Worm (Caenorhabditis elegans): ENCODE measurements around the gene T25F10.3.

Gene T25F10.3

DNA sequence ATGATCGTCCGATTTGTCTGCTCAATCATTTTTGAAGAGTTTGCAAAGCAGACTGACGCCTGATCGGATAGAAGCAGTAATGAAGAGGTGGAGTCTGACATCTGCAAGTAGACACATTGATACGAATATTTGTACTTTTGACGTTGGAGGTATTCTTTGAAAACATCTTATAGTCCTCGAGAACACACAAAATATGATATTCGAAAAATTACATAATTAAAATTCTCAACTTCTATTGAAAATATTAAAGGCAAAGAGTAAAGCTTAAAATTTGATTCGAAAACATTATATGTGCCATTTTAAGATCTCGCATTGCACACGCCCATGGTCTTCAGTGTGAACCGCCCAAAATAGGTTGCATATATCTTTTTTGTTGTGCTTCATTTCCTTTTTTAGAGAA lies 22.5 kb upstream of the T25F10.3 start, which contains the start of gene ZC487.2:
ZC487.2 (minus strand) TSS at position 101 of the 400 bp plus-strand sequence.
- TF ChIP-seq nhr-120 (GFP tag; IDR thresholded peaks at IDR 0.05): no peak
- TF ChIP-seq rcor-1 (GFP tag; IDR thresholded peaks at IDR 0.05): no peak
- TF ChIP-seq Y95B8A.8 (GFP tag; IDR thresholded peaks at IDR 0.05): no peak
- TF ChIP-seq ztf-18 (tag; optimal IDR thresholded peaks at IDR 0.05): no peak
- TF ChIP-seq sptf-2 (GFP tag; optimal IDR thresholded peaks at IDR 0.05): no peak
- TF ChIP-seq ceh-91 (GFP tag; IDR thresholded peaks at IDR 0.05): no peak
- no peak for TF ChIP-seq snpc-1.1 (tag; optimal IDR thresholded peaks at IDR 0.05; ENCODE audit: insufficient read depth)
- TF ChIP-seq F33H1.4 (GFP tag; IDR thresholded peaks at IDR 0.05): no peak
- no peak for TF ChIP-seq hlh-12 (tag; optimal IDR thresholded peaks at IDR 0.05)
- TF ChIP-seq ztf-25 (GFP tag; IDR thresholded peaks at IDR 0.05): no peak
- no peak for TF ChIP-seq repo-1 (tag; optimal IDR thresholded peaks at IDR 0.05)
- no peak for TF ChIP-seq madf-6 (GFP tag; IDR thresholded peaks at IDR 0.05)
- no peak for TF ChIP-seq ceh-79 (tag; optimal IDR thresholded peaks at IDR 0.05)
- TF ChIP-seq B0019.2 (GFP tag; conservative IDR thresholded peaks at IDR 0.05): no peak
- TF ChIP-seq lag-1 (GFP tag; IDR thresholded peaks at IDR 0.05): no peak
- no peak for TF ChIP-seq F23B12.7 (tag; optimal IDR thresholded peaks at IDR 0.05; ENCODE audit: insufficient read depth)

- TF ChIP-seq madf-3 (GFP tag; IDR thresholded peaks at IDR 0.05): no peak
- TF ChIP-seq lin-26 (GFP tag; IDR thresholded peaks at IDR 0.05): no peak
- no peak for TF ChIP-seq attf-6 (GFP tag; IDR thresholded peaks at IDR 0.05)
- no peak for TF ChIP-seq Y53G8AR.9 (GFP tag; conservative IDR thresholded peaks at IDR 0.05)
- TF ChIP-seq hlh-26 (GFP tag; conservative IDR thresholded peaks at IDR 0.05): no peak
- TF ChIP-seq F49E8.2 (tag; optimal IDR thresholded peaks at IDR 0.05; ENCODE audit: insufficient read depth): no peak
- TF ChIP-seq tbp1 (GFP tag; optimal IDR thresholded peaks at IDR 0.05): no peak
- TF ChIP-seq sdz-38 (tag; optimal IDR thresholded peaks at IDR 0.05): no peak
Observed at ce11 chrV:6726279-6726678, 18.6 kb upstream of the T25F10.3 start.

- TF ChIP-seq F10E7.11 (tag; optimal IDR thresholded peaks at IDR 0.05) (no peak), nhr-90 (tag; optimal IDR thresholded peaks at IDR 0.05) (no peak), zfh-2 (GFP tag; conservative IDR thresholded peaks at IDR 0.05) (no peak), F52B5.7 (tag; optimal IDR thresholded peaks at IDR 0.05) (no peak), ztf-6 (GFP tag; IDR thresholded peaks at IDR 0.05) (no peak), bed-1 (GFP tag; IDR thresholded peaks at IDR 0.05) (no peak), Y67H2A.10 (GFP tag; conservative IDR thresholded peaks at IDR 0.05) (no peak)
Observed at ce11 chrV:6727222-6727621, 17.7 kb upstream of the T25F10.3 start, which contains the start of gene ZC487.1. ZC487.1 (plus strand) TSS chrV:6727522.

- no peak for TF ChIP-seq athp-1 (tag; optimal IDR thresholded peaks at IDR 0.05)
- TF ChIP-seq K11D2.4 (GFP tag; IDR thresholded peaks at IDR 0.05): no peak
- no peak for TF ChIP-seq cebp-1 (GFP tag; IDR thresholded peaks at IDR 0.05)
- no peak for TF ChIP-seq cebp-1 (tag; optimal IDR thresholded peaks at IDR 0.05)
- TF ChIP-seq ceh-58 (GFP tag; IDR thresholded peaks at IDR 0.05): no peak
- no peak for TF ChIP-seq cebp-2 (GFP tag; IDR thresholded peaks at IDR 0.05)
- no peak for TF ChIP-seq repo-1 (tag; optimal IDR thresholded peaks at IDR 0.05)
- TF ChIP-seq attf-5 (GFP tag; optimal IDR thresholded peaks at IDR 0.05): no peak
- no peak for TF ChIP-seq lsy-27 (tag; optimal IDR thresholded peaks at IDR 0.05; ENCODE audit: borderline replicate concordance, insufficient read depth)
- TF ChIP-seq him-1 (tag; optimal IDR thresholded peaks at IDR 0.05): no peak
- no peak for TF ChIP-seq unc-130 (GFP tag; optimal IDR thresholded peaks at IDR 0.05)
- TF ChIP-seq madf-3 (GFP tag; IDR thresholded peaks at IDR 0.05): no peak
- no peak for TF ChIP-seq F57C9.4 (tag; optimal IDR thresholded peaks at IDR 0.05)
- no peak for TF ChIP-seq nfya-1 (tag; optimal IDR thresholded peaks at IDR 0.05; ENCODE audit: borderline replicate concordance, insufficient read depth)
- no peak for TF ChIP-seq tlf-1 (GFP tag; optimal IDR thresholded peaks at IDR 0.05)
- no peak for TF ChIP-seq ceh-91 (GFP tag; IDR thresholded peaks at IDR 0.05)
- no peak for TF ChIP-seq Y53G8AR.9 (GFP tag; conservative IDR thresholded peaks at IDR 0.05)
Observed at ce11 chrV:6731594-6731993, 13.3 kb upstream of the T25F10.3 start, which contains the start of gene grl-9. grl-9 (minus strand) TSS chrV:6731694.

Measured in whole organism, young adult.